Worm (Caenorhabditis elegans) whole organism, L2 larva: ENCODE measurements around the gene npl-4.1.

Source experiments
- C34F6.9 ChIP-seq: fragments of 150-350 bp; optimal IDR thresholded peaks from 2 replicates; lab custom pipeline; 2014; ENCODE audit warnings: missing biosample characterization, missing genetic modification characterization
- F13H6.1 ChIP-seq: sonication (generic microtip); optimal IDR thresholded peaks from 2 replicates; lab custom pipeline; 2016; ENCODE audit warnings: missing genetic modification characterization, missing compliant biosample characterization
- R02D3.7 ChIP-seq: fragments of 150-350 bp; optimal IDR thresholded peaks from 2 replicates; lab custom pipeline; 2014; ENCODE audit warnings: missing biosample characterization, missing genetic modification characterization
- Y55F3AM.14 ChIP-seq: fragments of 200-800 bp; sonication (Bioruptor generic); optimal IDR thresholded peaks from 2 replicates; lab custom pipeline; 2018; ENCODE audit warnings: mild to moderate bottlenecking, missing genetic modification characterization, missing compliant biosample characterization
- ZK546.5 ChIP-seq: sonication (generic microtip); optimal IDR thresholded peaks from 2 replicates; lab custom pipeline; 2017; ENCODE audit warnings: missing biosample characterization, missing genetic modification characterization
- alr-1 ChIP-seq: fragments of 150-350 bp; optimal IDR thresholded peaks from 2 replicates; lab custom pipeline; 2014; ENCODE audit warnings: missing biosample characterization, missing genetic modification characterization
- aly-2 ChIP-seq: fragments of 150-350 bp; optimal IDR thresholded peaks from 2 replicates; lab custom pipeline; 2014; ENCODE audit warnings: missing biosample characterization, missing genetic modification characterization
- ama-1 ChIP-seq: fragments of 150-350 bp; optimal IDR thresholded peaks from 2 replicates; lab custom pipeline; 2018; ENCODE audit warnings: inconsistent platforms
- blmp-1 ChIP-seq: sonication (generic microtip); optimal IDR thresholded peaks from 2 replicates; lab custom pipeline; 2017; ENCODE audit warnings: missing genetic modification characterization, mild to moderate bottlenecking, missing compliant biosample characterization, antibody characterized with exemption, moderate library complexity; ENCODE audit not compliant: insufficient read depth
- ceh-16 ChIP-seq: fragments of 150-350 bp; optimal IDR thresholded peaks from 2 replicates; lab custom pipeline; 2014; ENCODE audit warnings: missing biosample characterization, missing genetic modification characterization
- ceh-82 ChIP-seq: fragments of 150-350 bp; optimal IDR thresholded peaks from 2 replicates; lab custom pipeline; 2014; ENCODE audit warnings: missing biosample characterization, missing genetic modification characterization
- crh-2 ChIP-seq: sonication (generic microtip); optimal IDR thresholded peaks from 2 replicates; lab custom pipeline; 2017; ENCODE audit warnings: missing biosample characterization, missing genetic modification characterization
- dmd-4 ChIP-seq: sonication (generic microtip); optimal IDR thresholded peaks from 2 replicates; lab custom pipeline; 2017; ENCODE audit warnings: missing biosample characterization, missing genetic modification characterization
- egl-27 ChIP-seq: sonication (generic microtip); optimal IDR thresholded peaks from 3 replicates; lab custom pipeline; 2017; ENCODE audit warnings: missing biosample characterization, missing genetic modification reagents, missing genetic modification characterization
- elt-3 ChIP-seq: sonication (generic microtip); optimal IDR thresholded peaks from 2 replicates; lab custom pipeline; 2017; ENCODE audit warnings: missing biosample characterization, missing genetic modification characterization
- fos-1 ChIP-seq: fragments of 150-350 bp; optimal IDR thresholded peaks from 2 replicates; lab custom pipeline; 2014; ENCODE audit warnings: missing biosample characterization, missing genetic modification characterization
- gmeb-1 ChIP-seq: fragments of 150-350 bp; optimal IDR thresholded peaks from 2 replicates; lab custom pipeline; 2014; ENCODE audit warnings: missing biosample characterization, missing genetic modification characterization
- lin-11 ChIP-seq: fragments of 150-350 bp; sonication (generic microtip); optimal IDR thresholded peaks from 2 replicates; lab custom pipeline; 2014; ENCODE audit warnings: missing biosample characterization, missing genetic modification characterization, inconsistent platforms, mixed read lengths
- lin-13 ChIP-seq: fragments of 150-350 bp; optimal IDR thresholded peaks from 2 replicates; lab custom pipeline; 2014; ENCODE audit warnings: missing biosample characterization, missing genetic modification reagents, missing genetic modification characterization
- mab-5 ChIP-seq: fragments of 150-350 bp; optimal IDR thresholded peaks from 2 replicates; lab custom pipeline; 2014; ENCODE audit warnings: missing biosample characterization, missing genetic modification characterization
- mbf-1 ChIP-seq: sonication (generic microtip); optimal IDR thresholded peaks from 2 replicates; lab custom pipeline; 2017; ENCODE audit warnings: missing biosample characterization, missing genetic modification characterization
- mdl-1 ChIP-seq, 2 experiments: fragments of 150-350 bp in 1 of 2; sonication (generic microtip) in 1 of 2; optimal IDR thresholded peaks; 2 replicates each; lab custom pipeline; 2017; ENCODE audit warnings: missing biosample characterization in 2 of 2, missing genetic modification characterization in 2 of 2
- nhr-11 ChIP-seq: fragments of 150-350 bp; optimal IDR thresholded peaks from 2 replicates; lab custom pipeline; 2014; ENCODE audit warnings: missing biosample characterization, missing genetic modification characterization
- nhr-12 ChIP-seq: fragments of 150-350 bp; optimal IDR thresholded peaks from 2 replicates; lab custom pipeline; 2014; ENCODE audit warnings: missing biosample characterization, missing genetic modification characterization
- nhr-129 ChIP-seq: fragments of 150-350 bp; optimal IDR thresholded peaks from 2 replicates; lab custom pipeline; 2014; ENCODE audit warnings: missing biosample characterization, missing genetic modification characterization
- nhr-21 ChIP-seq: fragments of 150-350 bp; optimal IDR thresholded peaks from 2 replicates; lab custom pipeline; 2014; ENCODE audit warnings: missing biosample characterization, missing genetic modification characterization
- nhr-237 ChIP-seq: fragments of 150-350 bp; optimal IDR thresholded peaks from 2 replicates; lab custom pipeline; 2014; ENCODE audit warnings: missing biosample characterization, missing genetic modification characterization
- nhr-25 ChIP-seq: fragments of 150-350 bp; sonication (generic microtip); optimal IDR thresholded peaks from 3 replicates; lab custom pipeline; 2014; ENCODE audit warnings: missing biosample characterization, missing genetic modification characterization
- nhr-6 ChIP-seq: fragments of 150-350 bp; optimal IDR thresholded peaks from 2 replicates; lab custom pipeline; 2014; ENCODE audit warnings: missing biosample characterization, missing genetic modification characterization
- nhr-77 ChIP-seq: fragments of 150-350 bp; optimal IDR thresholded peaks from 2 replicates; lab custom pipeline; 2014; ENCODE audit warnings: missing biosample characterization, missing genetic modification characterization
- sem-4 ChIP-seq: fragments of 150-350 bp; optimal IDR thresholded peaks from 2 replicates; lab custom pipeline; 2014; ENCODE audit warnings: missing biosample characterization, missing genetic modification reagents, missing genetic modification characterization
- skn-1 ChIP-seq: sonication (generic microtip); optimal IDR thresholded peaks from 2 replicates; lab custom pipeline; 2017; ENCODE audit warnings: missing biosample characterization, missing genetic modification characterization
- sma-3 ChIP-seq: sonication (generic microtip); optimal IDR thresholded peaks from 2 replicates; lab custom pipeline; 2016; ENCODE audit warnings: missing genetic modification reagents, missing genetic modification characterization, missing compliant biosample characterization
- sma-9 ChIP-seq, 2 experiments: fragments of 150-350 bp in 1 of 2; sonication (generic microtip) in 1 of 2; optimal IDR thresholded peaks; 2 replicates each; lab custom pipeline; 2014 to 2016; ENCODE audit warnings: missing genetic modification characterization in 2 of 2, mild to moderate bottlenecking in 1 of 2, missing biosample characterization in 1 of 2, missing compliant biosample characterization in 1 of 2, missing genetic modification reagents in 1 of 2, moderate library complexity in 1 of 2
- snpc-4 ChIP-seq: fragments of 150-350 bp; optimal IDR thresholded peaks from 2 replicates; lab custom pipeline; 2014; ENCODE audit warnings: missing biosample characterization, missing genetic modification characterization
- unc-39 ChIP-seq: fragments of 150-350 bp; optimal IDR thresholded peaks from 2 replicates; lab custom pipeline; 2014; ENCODE audit warnings: missing biosample characterization, missing genetic modification characterization
- unc-55 ChIP-seq: fragments of 150-350 bp; sonication (generic microtip); optimal IDR thresholded peaks from 3 replicates; lab custom pipeline; 2014; ENCODE audit warnings: missing biosample characterization, missing genetic modification reagents, missing genetic modification characterization
- unc-62 ChIP-seq: fragments of 150-350 bp; optimal IDR thresholded peaks from 2 replicates; lab custom pipeline; 2014; ENCODE audit warnings: missing biosample characterization, missing genetic modification reagents, missing genetic modification characterization
- zag-1 ChIP-seq: fragments of 150-350 bp; optimal IDR thresholded peaks from 2 replicates; lab custom pipeline; 2014; ENCODE audit warnings: missing biosample characterization, missing genetic modification characterization
- ztf-1 ChIP-seq: fragments of 200-800 bp; sonication (Bioruptor generic); conservative IDR thresholded peaks from 2 replicates; pipeline ENCODE4 v1.3.6; 2022; ENCODE audit warnings: missing genetic modification characterization, missing compliant biosample characterization
- ztf-11 ChIP-seq: sonication (generic microtip); optimal IDR thresholded peaks from 2 replicates; lab custom pipeline; 2017; ENCODE audit warnings: missing biosample characterization, missing genetic modification characterization
- ztf-4 ChIP-seq: fragments of 150-350 bp; optimal IDR thresholded peaks from 2 replicates; lab custom pipeline; 2014; ENCODE audit warnings: missing biosample characterization, missing genetic modification characterization

The npl-4.1 gene

DNA sequence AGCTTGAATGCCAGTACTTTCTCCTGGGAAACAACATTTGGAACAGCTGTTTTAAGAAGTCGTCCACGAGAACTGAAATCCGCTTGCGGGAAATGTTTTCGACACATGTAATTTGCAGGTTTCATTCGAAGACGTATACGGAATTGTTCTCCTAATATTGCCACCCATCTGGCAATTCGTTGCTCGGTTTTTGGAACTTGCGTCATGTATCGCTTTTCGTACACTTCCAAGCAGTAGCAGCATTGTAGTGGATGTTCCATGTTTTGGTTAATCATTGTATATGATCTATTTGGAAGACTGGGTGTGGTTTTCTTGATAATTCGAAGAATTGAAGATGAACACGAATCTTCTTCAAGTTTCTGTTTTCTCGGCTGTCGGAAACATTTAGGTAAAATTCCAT lies 43.4 kb upstream of the npl-4.1 start:
- no peak for TF ChIP-seq nhr-11 (tag; lab: Kevin White, UChicago)
- TF ChIP-seq nhr-237: no peak
- TF ChIP-seq ceh-16: no peak
- no peak for TF ChIP-seq mbf-1 (tag; lab: Kevin White, UChicago)
- TF ChIP-seq zag-1 (tag; lab: Kevin White, UChicago): no peak
- TF ChIP-seq nhr-21 (tag; lab: Kevin White, UChicago): no peak
- TF ChIP-seq snpc-4 (tag; lab: Kevin White, UChicago): no peak
- no peak for TF ChIP-seq Y55F3AM.14 (GFP tag; lab: Kevin White, UChicago)
- TF ChIP-seq ama-1 (lab: Kevin White, UChicago): no peak
- no peak for TF ChIP-seq nhr-77 (tag; lab: Kevin White, UChicago)
- no peak for TF ChIP-seq sma-9 (GFP tag; optimal IDR thresholded peaks at IDR 0.05; lab: Kevin White, UChicago)
- TF ChIP-seq sma-9 (tag; optimal IDR thresholded peaks at IDR 0.05; lab: Kevin White, UChicago): no peak

DNA sequence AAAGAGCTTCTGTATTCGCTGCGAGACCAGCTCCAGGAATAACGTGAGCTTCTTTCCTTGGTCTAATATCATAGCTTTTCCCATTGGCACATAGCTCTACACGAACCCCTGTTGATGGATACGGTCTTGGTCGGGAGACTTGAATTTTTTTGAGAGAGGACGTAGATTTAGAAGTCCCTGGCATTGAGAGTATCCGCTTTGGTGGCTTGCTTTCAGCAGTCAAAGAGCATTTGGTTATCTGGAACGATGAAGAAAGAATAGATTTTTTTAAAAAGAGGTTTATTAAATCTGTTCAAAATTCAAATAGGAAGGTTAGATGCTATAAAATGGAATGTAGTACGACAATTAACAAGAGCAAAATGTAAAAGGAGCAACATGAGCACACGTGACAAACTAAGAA lies 41.5 kb upstream of the npl-4.1 start, which contains the start of gene C17G10.13:
TSS of gene C17G10.13 (minus strand) at position 101 of the 400 bp plus-strand sequence.
- no peak for TF ChIP-seq nhr-21 (tag; lab: Kevin White, UChicago)
- TF ChIP-seq F13H6.1 (tag; lab: Kevin White, UChicago): no peak
- TF ChIP-seq alr-1 (tag; lab: Kevin White, UChicago): no peak
- no peak for TF ChIP-seq nhr-25
- TF ChIP-seq fos-1 (tag; lab: Kevin White, UChicago): no peak
- no peak for TF ChIP-seq unc-62 (GFP tag; lab: Kevin White, UChicago)
- TF ChIP-seq nhr-237: no peak
- TF ChIP-seq aly-2 (tag; lab: Kevin White, UChicago): no peak
- TF ChIP-seq mbf-1 (tag; lab: Kevin White, UChicago): no peak
- TF ChIP-seq snpc-4 (tag; lab: Kevin White, UChicago): no peak
- TF ChIP-seq Y55F3AM.14 (GFP tag; lab: Kevin White, UChicago): no peak
- no peak for TF ChIP-seq ceh-82
- TF ChIP-seq nhr-6 (tag; lab: Kevin White, UChicago): no peak
- TF ChIP-seq R02D3.7: no peak
- no peak for TF ChIP-seq nhr-77 (tag; lab: Kevin White, UChicago)
- no peak for TF ChIP-seq egl-27
- no peak for TF ChIP-seq ZK546.5
- TF ChIP-seq unc-39: no peak

DNA sequence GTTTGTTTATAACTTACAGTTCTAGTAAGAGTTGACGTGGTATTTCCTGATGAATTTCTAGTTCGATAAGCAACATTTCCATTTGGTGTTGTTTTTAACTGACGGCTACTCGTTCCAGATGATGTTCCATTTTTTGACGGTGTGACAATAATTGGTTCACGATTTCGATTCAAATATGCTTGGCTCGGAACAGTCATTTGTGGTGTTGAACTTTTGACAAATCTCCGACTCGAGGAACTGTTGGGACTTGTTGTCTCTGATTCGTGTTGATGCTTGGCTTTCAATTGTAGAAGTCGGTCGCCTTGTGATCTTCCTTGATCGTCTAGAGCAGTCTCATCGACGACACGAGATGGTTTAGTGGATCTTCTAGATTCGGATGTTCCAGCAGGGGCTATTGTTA lies 39.6 kb upstream of the npl-4.1 start:
- no peak for TF ChIP-seq sma-3 (GFP tag; lab: Kevin White, UChicago)

DNA sequence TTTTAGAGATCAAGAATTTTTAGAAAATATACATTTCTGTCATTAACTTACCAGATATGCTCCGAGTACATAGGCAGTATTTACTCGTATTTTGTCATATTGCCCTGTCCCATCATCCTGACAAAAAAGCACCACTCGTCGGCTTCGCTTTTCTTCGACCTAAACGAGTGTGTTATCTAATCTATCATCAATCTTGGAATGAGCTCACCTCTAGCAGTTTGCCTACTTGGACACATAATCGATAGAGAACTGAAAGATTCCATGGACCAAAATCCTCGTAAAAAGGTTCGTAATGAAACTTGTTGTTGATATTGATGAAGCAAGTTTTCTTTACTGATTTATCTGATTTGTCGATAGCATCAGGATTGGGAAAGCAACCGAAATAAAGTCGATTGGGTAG lies 38.3 kb upstream of the npl-4.1 start:
- TF ChIP-seq mab-5 (tag; lab: Kevin White, UChicago) (no peak), zag-1 (tag; lab: Kevin White, UChicago) (no peak), lin-13 (GFP tag; lab: Kevin White, UChicago) (no peak), unc-55 (no peak), nhr-21 (tag; lab: Kevin White, UChicago) (no peak)

DNA sequence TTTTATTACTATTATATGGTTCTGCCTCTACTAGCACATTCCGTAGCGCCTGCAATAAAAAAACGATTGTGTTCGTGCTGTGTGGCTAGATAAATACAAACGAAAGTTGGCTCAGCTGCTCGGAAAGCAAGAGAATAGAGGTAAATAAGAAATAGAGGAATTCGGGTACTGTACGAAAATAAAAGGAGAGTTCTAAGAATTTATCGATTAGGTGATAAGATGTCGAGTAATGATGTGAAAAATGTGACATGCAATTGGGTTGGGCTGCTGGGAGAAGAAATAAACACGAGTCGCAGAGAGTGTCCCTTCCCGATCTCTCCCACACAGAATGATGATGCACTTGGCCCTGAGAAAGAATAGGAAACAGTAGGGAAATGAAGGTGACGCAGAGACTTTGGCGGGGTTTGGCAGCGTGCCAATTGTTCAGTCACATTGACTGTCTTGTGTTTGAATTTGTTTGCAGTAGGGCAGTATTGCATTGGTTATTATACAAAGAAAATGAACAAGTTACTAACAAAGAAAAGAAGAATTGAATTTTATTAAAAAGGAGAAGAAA lies 37.7 kb upstream of the npl-4.1 start, which contains the start of gene cdc-14:
TSS of gene cdc-14 (minus strand) at position 51 of the 556 bp plus-strand sequence.
- no peak for TF ChIP-seq ztf-11 (tag; lab: Kevin White, UChicago)
- no peak for TF ChIP-seq alr-1 (tag; lab: Kevin White, UChicago)
- no peak for TF ChIP-seq aly-2 (tag; lab: Kevin White, UChicago)
- TF ChIP-seq ztf-4 (tag; lab: Kevin White, UChicago): peak; percentile 68
- peak; percentile 33 for TF ChIP-seq lin-11 (tag; lab: Kevin White, UChicago)
- peak; percentile 82 for TF ChIP-seq C34F6.9 (tag; lab: Kevin White, UChicago)
- peak; percentile 73 for TF ChIP-seq blmp-1
- no peak for TF ChIP-seq ztf-1 (GFP tag; lab: Robert Waterston, UW)
- peak; percentile 77 for TF ChIP-seq crh-2 (tag; lab: Kevin White, UChicago)
- peak in 1 of 2 experiments; percentile 16 for TF ChIP-seq mdl-1 (tag; optimal IDR thresholded peaks at IDR 0.05; lab: Kevin White, UChicago)
- no peak for TF ChIP-seq nhr-12 (tag; lab: Kevin White, UChicago)
- TF ChIP-seq nhr-11 (tag; lab: Kevin White, UChicago): no peak
- peak; percentile 35 for TF ChIP-seq mab-5 (tag; lab: Kevin White, UChicago)
- TF ChIP-seq nhr-21 (tag; lab: Kevin White, UChicago): peak; percentile 41
- peak; percentile 88 for TF ChIP-seq sem-4 (tag; lab: Kevin White, UChicago)
- TF ChIP-seq unc-55: peak; percentile 28
- peak; percentile 21 for TF ChIP-seq egl-27
- peak; percentile 91 for TF ChIP-seq fos-1 (tag; lab: Kevin White, UChicago)
- TF ChIP-seq elt-3 (tag; lab: Kevin White, UChicago): no peak
- TF ChIP-seq nhr-129 (tag; lab: Kevin White, UChicago): peak; percentile 94
- TF ChIP-seq sma-9 (GFP tag; optimal IDR thresholded peaks at IDR 0.05; lab: Kevin White, UChicago): peak; percentile 80
- TF ChIP-seq sma-9 (tag; optimal IDR thresholded peaks at IDR 0.05; lab: Kevin White, UChicago): no peak
- no peak for TF ChIP-seq skn-1 (tag; lab: Kevin White, UChicago)
- TF ChIP-seq nhr-237: no peak
- peak; percentile 87 for TF ChIP-seq nhr-6 (tag; lab: Kevin White, UChicago)
- no peak for TF ChIP-seq Y55F3AM.14 (GFP tag; lab: Kevin White, UChicago)
- TF ChIP-seq F13H6.1 (tag; lab: Kevin White, UChicago): peak; percentile 86
- TF ChIP-seq nhr-25: peak; percentile 87
- peak; percentile 60 for TF ChIP-seq gmeb-1 (tag; lab: Kevin White, UChicago)
- peak; percentile 57 for TF ChIP-seq lin-13 (GFP tag; lab: Kevin White, UChicago)
- TF ChIP-seq ceh-16: peak; percentile 63
- peak; percentile 85 for TF ChIP-seq sma-3 (GFP tag; lab: Kevin White, UChicago)
- TF ChIP-seq ama-1 (lab: Kevin White, UChicago): peak; percentile 10
- no peak for TF ChIP-seq dmd-4 (tag; lab: Kevin White, UChicago)
